Fruit fly (Drosophila melanogaster): ENCODE results near the gene AIMP2.

DNA sequence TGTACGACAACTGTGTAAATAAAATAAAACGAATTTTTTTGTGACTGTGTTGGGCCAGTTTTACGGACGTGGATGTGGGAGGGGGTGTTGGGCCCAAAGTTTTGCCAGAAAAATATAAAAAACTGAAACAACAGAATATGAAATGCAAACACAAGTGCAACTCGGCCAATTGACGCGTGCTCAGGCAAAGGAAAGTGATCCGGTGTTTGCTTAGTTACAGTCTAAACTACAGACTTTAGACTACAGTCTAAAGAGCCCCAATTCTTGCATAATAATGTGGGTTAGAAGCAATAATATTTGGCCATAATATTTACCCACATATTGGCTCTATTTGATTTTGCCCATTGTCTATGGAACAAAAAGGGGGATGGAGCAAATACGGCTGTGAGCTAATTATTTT is 34.6 kb upstream of the AIMP2 start:
- TF ChIP-seq insv (optimal IDR thresholded peaks at IDR 0.05) (no peak), Myc (optimal IDR thresholded peaks at IDR 0.05) (no peak), psq (optimal IDR thresholded peaks at IDR 0.05) (no peak), ttk (optimal IDR thresholded peaks at IDR 0.05) (no peak)

All from Kc167 (cell line).